Fruit fly (Drosophila melanogaster) whole organism, prepupa: ENCODE measurements around the gene CG32036.

Experiments used
- CG31627 ChIP-seq: fragments of 200-800 bp; sonication (Bioruptor generic); optimal IDR thresholded peaks from 3 replicates; lab custom pipeline; 2016; ENCODE audit warnings: missing biosample characterization, missing genetic modification characterization
- CG6163 ChIP-seq: fragments of 200-800 bp; sonication (Bioruptor generic); IDR thresholded peaks from 3 replicates; pipeline ENCODE4 v1.3.6; 2022; ENCODE audit warnings: missing biosample characterization, missing genetic modification characterization
- CG6276 ChIP-seq: fragments of 200-800 bp; sonication (Bioruptor generic); optimal IDR thresholded peaks from 2 replicates; lab custom pipeline; 2017; ENCODE audit warnings: missing biosample characterization, mild to moderate bottlenecking, missing genetic modification characterization
- CG7368 ChIP-seq: fragments of 200-800 bp; sonication (Bioruptor generic); optimal IDR thresholded peaks from 3 replicates; lab custom pipeline; 2016; ENCODE audit warnings: missing biosample characterization, missing genetic modification characterization
- CG8119 ChIP-seq: fragments of 200-800 bp; sonication (Bioruptor generic); IDR thresholded peaks from 3 replicates; pipeline ENCODE4 v1.3.6; 2022; ENCODE audit warnings: missing biosample characterization, missing genetic modification characterization
- CG8632 ChIP-seq: fragments of 200-800 bp; sonication (Bioruptor generic); optimal IDR thresholded peaks from 3 replicates; lab custom pipeline; 2016; ENCODE audit warnings: missing biosample characterization, missing genetic modification characterization
- Lpt ChIP-seq: fragments of 200-800 bp; sonication (Bioruptor generic); optimal IDR thresholded peaks from 3 replicates; lab custom pipeline; 2016; ENCODE audit warnings: missing biosample characterization, missing genetic modification characterization

DNA sequence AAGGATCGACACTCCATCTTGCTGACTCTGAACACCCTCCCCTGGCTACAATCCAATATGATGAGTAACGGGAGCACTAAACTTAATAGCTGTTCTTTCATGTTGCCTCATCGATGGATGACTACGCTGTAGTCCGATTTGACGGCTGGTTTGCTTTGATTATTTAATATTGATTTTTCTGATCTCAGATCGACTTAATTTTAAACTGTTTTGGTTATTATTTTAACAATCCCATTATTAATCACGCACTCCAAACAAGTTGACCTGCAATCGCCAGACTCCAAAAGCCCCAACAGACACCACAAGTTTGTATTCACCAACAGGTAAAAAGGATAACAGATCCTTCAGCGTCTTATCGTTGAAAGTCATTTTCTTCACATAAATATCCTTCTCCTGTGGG is 23.5 kb upstream of the CG32036 start, which contains the start of gene CG33703:
- no peak for TF ChIP-seq Lpt (GFP tag; lab: Kevin White, UChicago)
- no peak for TF ChIP-seq CG7368
- no peak for TF ChIP-seq CG31627 (GFP tag; lab: Kevin White, UChicago)
- TF ChIP-seq CG6163 = no peak
- no peak for TF ChIP-seq CG8119 (GFP tag; lab: Robert Waterston, UW)
- no peak for TF ChIP-seq CG8632 (GFP tag; lab: Kevin White, UChicago)
- TF ChIP-seq CG6276 (GFP tag; lab: Kevin White, UChicago) = no peak
